Worm (Caenorhabditis elegans) whole organism, L1 larva: ENCODE data around the gene F41H10.5.

Source experiments
- C04F5.9 ChIP-seq: sonication (generic microtip); optimal IDR thresholded peaks from 2 replicates; lab custom pipeline; 2016; ENCODE audit warnings: missing genetic modification characterization, missing compliant biosample characterization
- C16A3.4 ChIP-seq: fragments of 150-350 bp; optimal IDR thresholded peaks from 2 replicates; lab custom pipeline; 2014; ENCODE audit warnings: missing biosample characterization, missing genetic modification characterization
- C34B4.2 ChIP-seq: sonication (generic microtip); optimal IDR thresholded peaks from 2 replicates; lab custom pipeline; 2017; ENCODE audit warnings: mild to moderate bottlenecking, missing genetic modification characterization, missing compliant biosample characterization
- F16B12.6 ChIP-seq: fragments of 150-350 bp; optimal IDR thresholded peaks from 2 replicates; lab custom pipeline; 2014; ENCODE audit warnings: missing biosample characterization, missing genetic modification characterization
- aha-1 ChIP-seq: fragments of 150-350 bp; optimal IDR thresholded peaks from 2 replicates; lab custom pipeline; 2014; ENCODE audit warnings: missing biosample characterization, missing genetic modification characterization
- alr-1 ChIP-seq: fragments of 200-800 bp; sonication (Bioruptor generic); optimal IDR thresholded peaks from 2 replicates; lab custom pipeline; 2018; ENCODE audit warnings: borderline replicate concordance, mild to moderate bottlenecking, missing genetic modification characterization, missing compliant biosample characterization
- blmp-1 ChIP-seq: fragments of 150-350 bp; optimal IDR thresholded peaks from 2 replicates; lab custom pipeline; 2014; ENCODE audit warnings: missing biosample characterization, missing genetic modification characterization
- ceh-88 ChIP-seq: fragments of 200-800 bp; sonication (Bioruptor generic); IDR thresholded peaks from 2 replicates; pipeline ENCODE4 v1.3.6; 2022; ENCODE audit warnings: missing genetic modification characterization, missing compliant biosample characterization
- dpl-1 ChIP-seq, 3 experiments: fragments of 150-350 bp in 2 of 3; sonication (generic microtip) in 1 of 3; optimal IDR thresholded peaks; 2 replicates each; lab custom pipeline; 2014 to 2017; ENCODE audit warnings: missing biosample characterization in 3 of 3, missing genetic modification characterization in 3 of 3, missing genetic modification reagents in 3 of 3
- dsc-1 ChIP-seq: sonication (generic microtip); optimal IDR thresholded peaks from 2 replicates; lab custom pipeline; 2016; ENCODE audit warnings: mild to moderate bottlenecking, missing genetic modification characterization, missing compliant biosample characterization
- efl-1 ChIP-seq, 4 experiments: fragments of 150-350 bp; optimal IDR thresholded peaks in 3 of 4; peaks in 1 of 4; 1 replicate in 1 of 4; 2 replicates in 3 of 4; lab custom pipeline; 2014; ENCODE audit warnings: missing biosample characterization in 2 of 4, missing genetic modification characterization in 2 of 4, missing genetic modification reagents in 2 of 4
- elt-3 ChIP-seq, 6 experiments: fragments of 150-350 bp in 1 of 6; sonication (generic microtip); optimal IDR thresholded peaks; 2 replicates each; lab custom pipeline; 2017 to 2018; ENCODE audit warnings: missing biosample characterization in 6 of 6, missing genetic modification characterization in 6 of 6, inconsistent platforms in 1 of 6
- fkh-10 ChIP-seq: sonication (generic microtip); optimal IDR thresholded peaks from 2 replicates; lab custom pipeline; 2017; ENCODE audit warnings: missing biosample characterization, missing genetic modification reagents, missing genetic modification characterization
- fkh-4 ChIP-seq: sonication (generic microtip); optimal IDR thresholded peaks from 2 replicates; lab custom pipeline; 2016; ENCODE audit warnings: missing compliant biosample characterization, missing genetic modification characterization, borderline replicate concordance
- fkh-8 ChIP-seq: sonication (generic microtip); optimal IDR thresholded peaks from 2 replicates; lab custom pipeline; 2016; ENCODE audit warnings: mild to moderate bottlenecking, missing genetic modification characterization, missing compliant biosample characterization
- fos-1 ChIP-seq: fragments of 150-350 bp; optimal IDR thresholded peaks from 2 replicates; lab custom pipeline; 2014; ENCODE audit warnings: missing biosample characterization, missing genetic modification characterization
- grh-1 ChIP-seq: fragments of 200-800 bp; sonication (Bioruptor generic); IDR thresholded peaks from 2 replicates; pipeline ENCODE4 v1.3.6; 2022; ENCODE audit warnings: missing genetic modification reagents, missing genetic modification characterization, missing compliant biosample characterization
- hlh-4 ChIP-seq: sonication (generic microtip); optimal IDR thresholded peaks from 2 replicates; lab custom pipeline; 2016; ENCODE audit warnings: mild to moderate bottlenecking, missing genetic modification characterization, missing compliant biosample characterization
- irx-1 ChIP-seq: sonication (generic microtip); optimal IDR thresholded peaks from 2 replicates; lab custom pipeline; 2016; ENCODE audit warnings: missing genetic modification characterization, missing compliant biosample characterization
- isw-1 ChIP-seq: fragments of 200-800 bp; sonication (Bioruptor generic); IDR thresholded peaks from 2 replicates; pipeline ENCODE4 v1.3.6; 2022; ENCODE audit warnings: missing genetic modification characterization, missing compliant biosample characterization
- lin-13 ChIP-seq: fragments of 150-350 bp; optimal IDR thresholded peaks from 2 replicates; lab custom pipeline; 2014; ENCODE audit warnings: missing biosample characterization, missing genetic modification reagents, missing genetic modification characterization
- lin-14 ChIP-seq: fragments of 200-800 bp; sonication (Bioruptor generic); optimal IDR thresholded peaks from 2 replicates; lab custom pipeline; 2018; ENCODE audit warnings: mild to moderate bottlenecking, missing genetic modification characterization, moderate library complexity, missing compliant biosample characterization
- lin-35 ChIP-seq, 2 experiments: fragments of 150-350 bp; optimal IDR thresholded peaks; 2 replicates each; lab custom pipeline; 2014; ENCODE audit warnings: missing biosample characterization in 2 of 2, missing genetic modification characterization in 2 of 2, missing genetic modification reagents in 2 of 2
- lsy-2 ChIP-seq, 2 experiments: fragments of 150-350 bp; optimal IDR thresholded peaks; 2 replicates each; lab custom pipeline; 2014; ENCODE audit warnings: missing biosample characterization in 2 of 2, missing genetic modification characterization in 2 of 2
- mep-1 ChIP-seq: fragments of 150-350 bp; optimal IDR thresholded peaks from 2 replicates; lab custom pipeline; 2014; ENCODE audit warnings: missing biosample characterization, missing genetic modification characterization
- nhr-11 ChIP-seq: fragments of 150-350 bp; optimal IDR thresholded peaks from 2 replicates; lab custom pipeline; 2014; ENCODE audit warnings: missing biosample characterization, missing genetic modification characterization
- nhr-19 ChIP-seq: fragments of 200-800 bp; sonication (Bioruptor generic); conservative IDR thresholded peaks from 2 replicates; pipeline ENCODE4 v1.3.6; 2022; ENCODE audit warnings: missing genetic modification characterization, missing compliant biosample characterization
- nhr-237 ChIP-seq: fragments of 150-350 bp; optimal IDR thresholded peaks from 2 replicates; lab custom pipeline; 2014; ENCODE audit warnings: missing biosample characterization, missing genetic modification characterization
- nhr-28 ChIP-seq: fragments of 150-350 bp; optimal IDR thresholded peaks from 2 replicates; lab custom pipeline; 2014; ENCODE audit warnings: missing biosample characterization, missing genetic modification characterization
- nhr-47 ChIP-seq: sonication (generic microtip); optimal IDR thresholded peaks from 2 replicates; lab custom pipeline; 2016; ENCODE audit warnings: mild to moderate bottlenecking, missing genetic modification characterization, moderate library complexity, missing compliant biosample characterization
- nhr-71 ChIP-seq: sonication (generic microtip); optimal IDR thresholded peaks from 2 replicates; lab custom pipeline; 2016; ENCODE audit warnings: mild to moderate bottlenecking, missing genetic modification characterization, moderate library complexity, missing compliant biosample characterization
- nhr-84 ChIP-seq: sonication (generic microtip); optimal IDR thresholded peaks from 2 replicates; lab custom pipeline; 2017; ENCODE audit warnings: missing biosample characterization, missing genetic modification characterization
- nhr-85 ChIP-seq: sonication (generic microtip); peaks from one replicate; lab custom pipeline; 2016; ENCODE audit warnings: missing genetic modification characterization, inconsistent platforms, missing compliant biosample characterization
- nhr-90 ChIP-seq: sonication (generic microtip); optimal IDR thresholded peaks from 2 replicates; lab custom pipeline; 2016; ENCODE audit warnings: mild to moderate bottlenecking, missing genetic modification characterization, missing compliant biosample characterization; ENCODE audit not compliant: poor library complexity
- pag-3 ChIP-seq: sonication (generic microtip); optimal IDR thresholded peaks from 2 replicates; lab custom pipeline; 2017; ENCODE audit warnings: missing genetic modification characterization, mild to moderate bottlenecking, missing compliant biosample characterization, antibody characterized with exemption, borderline replicate concordance; ENCODE audit not compliant: insufficient read depth
- pqm-1 ChIP-seq: sonication (generic microtip); optimal IDR thresholded peaks from 3 replicates; lab custom pipeline; 2017; ENCODE audit warnings: missing biosample characterization, missing genetic modification characterization
- skn-1 ChIP-seq: fragments of 150-350 bp; optimal IDR thresholded peaks from 2 replicates; lab custom pipeline; 2014; ENCODE audit warnings: missing biosample characterization, missing genetic modification characterization
- snu-23 ChIP-seq: sonication (generic microtip); optimal IDR thresholded peaks from 2 replicates; lab custom pipeline; 2016; ENCODE audit warnings: missing genetic modification characterization, missing compliant biosample characterization
- sup-37 ChIP-seq: fragments of 200-800 bp; sonication (Bioruptor generic); optimal IDR thresholded peaks from 2 replicates; lab custom pipeline; 2018; ENCODE audit warnings: mild to moderate bottlenecking, missing genetic modification characterization, missing compliant biosample characterization
- swsn-7 ChIP-seq: sonication (generic microtip); optimal IDR thresholded peaks from 2 replicates; lab custom pipeline; 2016; ENCODE audit warnings: missing genetic modification characterization, missing compliant biosample characterization
- unc-30 ChIP-seq: sonication (generic microtip); optimal IDR thresholded peaks from 2 replicates; lab custom pipeline; 2017; ENCODE audit warnings: missing biosample characterization, missing genetic modification characterization
- unc-62 ChIP-seq: fragments of 150-350 bp; optimal IDR thresholded peaks from 2 replicates; lab custom pipeline; 2014; ENCODE audit warnings: missing biosample characterization, missing genetic modification reagents, missing genetic modification characterization
- unc-86 ChIP-seq: sonication (generic microtip); optimal IDR thresholded peaks from 2 replicates; lab custom pipeline; 2016; ENCODE audit warnings: missing genetic modification characterization, missing compliant biosample characterization
- xbp-1 ChIP-seq: sonication (generic microtip); optimal IDR thresholded peaks from 2 replicates; lab custom pipeline; 2016; ENCODE audit warnings: missing genetic modification characterization, missing compliant biosample characterization

F41H10.5 gene

DNA sequence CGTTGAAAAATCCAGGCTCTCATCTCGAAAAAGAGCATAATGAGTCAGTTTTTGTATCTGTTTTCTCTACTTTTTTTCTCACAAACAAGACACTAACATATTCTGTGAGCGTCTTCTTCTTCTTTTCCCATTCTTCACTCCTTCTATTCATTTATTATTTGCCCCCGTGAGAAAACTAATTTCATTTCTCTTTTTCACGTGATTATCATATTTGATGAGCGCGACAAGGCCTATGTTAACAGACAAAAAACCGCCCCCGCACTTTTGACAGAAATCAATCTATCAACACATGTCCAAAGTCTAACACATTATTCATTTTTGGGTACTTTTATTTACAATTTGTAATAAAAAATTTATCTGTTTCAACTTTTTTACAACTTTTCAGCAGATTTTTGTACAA, 23.1 kb upstream of the F41H10.5 start (continued):
- TF ChIP-seq hlh-4 (tag; lab: Kevin White, UChicago) (no peak), lin-14 (GFP tag; lab: Kevin White, UChicago) (peak; percentile 69), skn-1 (no peak), ceh-88 (GFP tag; lab: Robert Waterston, UW) (no peak)

DNA sequence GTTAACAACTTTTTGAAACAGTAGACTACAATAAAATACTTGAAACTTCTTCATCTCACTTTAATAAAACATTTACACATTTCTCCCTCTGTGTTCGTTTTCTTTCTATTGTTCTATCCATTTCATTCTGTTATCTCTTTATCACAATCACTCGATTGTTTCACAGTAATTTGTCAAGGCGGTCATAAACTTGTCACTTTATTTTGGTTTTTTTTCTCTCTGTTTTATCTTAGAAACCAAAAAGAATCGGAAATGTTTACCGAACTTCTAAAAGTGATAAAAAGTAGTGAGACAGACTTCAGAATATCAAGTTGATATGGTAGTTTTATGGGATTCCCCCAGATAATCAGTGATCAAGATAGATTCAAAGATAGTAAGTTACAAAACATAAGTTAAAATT, 21.5 kb upstream of the F41H10.5 start, which contains the start of gene Y4C6B.2:
Gene Y4C6B.2 (plus strand): TSS at position 320 of the 400 bp plus-strand sequence.
- no peak for TF ChIP-seq fkh-10 (GFP tag; lab: Kevin White, UChicago)
- TF ChIP-seq fkh-8 (tag; lab: Kevin White, UChicago): no peak
- no peak for TF ChIP-seq nhr-237
- no peak for TF ChIP-seq unc-86
- no peak for TF ChIP-seq isw-1 (GFP tag; lab: Robert Waterston, UW)
- no peak for TF ChIP-seq nhr-11 (tag; lab: Kevin White, UChicago)
- no peak for TF ChIP-seq grh-1 (GFP tag; lab: Robert Waterston, UW)
- peak; percentile 15 for TF ChIP-seq lin-14 (GFP tag; lab: Kevin White, UChicago)
- no peak for TF ChIP-seq fos-1 (tag; lab: Kevin White, UChicago)
- peak in 5 of 6 experiments; percentile 8 to 83 (median 11) for TF ChIP-seq elt-3 (tag; optimal IDR thresholded peaks at IDR 0.05; lab: Kevin White, UChicago)
- TF ChIP-seq mep-1 (tag; lab: Kevin White, UChicago): no peak
- TF ChIP-seq nhr-85 (tag; lab: Kevin White, UChicago): peak; percentile 76
- no peak for TF ChIP-seq hlh-4 (tag; lab: Kevin White, UChicago)
- no peak for TF ChIP-seq aha-1 (tag; lab: Kevin White, UChicago)
- TF ChIP-seq nhr-28: no peak
- TF ChIP-seq unc-62 (GFP tag; lab: Kevin White, UChicago): no peak
- TF ChIP-seq snu-23 (GFP tag; lab: Kevin White, UChicago): no peak
- peak in 1 of 2 experiments; percentile 21 for TF ChIP-seq lsy-2 (tag; optimal IDR thresholded peaks at IDR 0.05; lab: Kevin White, UChicago)
- no peak for TF ChIP-seq dsc-1 (tag; lab: Kevin White, UChicago)
- no peak for TF ChIP-seq fkh-4 (tag; lab: Kevin White, UChicago)
- no peak for TF ChIP-seq C34B4.2
- peak; percentile 65 for TF ChIP-seq blmp-1 (tag; lab: Kevin White, UChicago)
- TF ChIP-seq F16B12.6 (tag; lab: Kevin White, UChicago): no peak
- TF ChIP-seq C04F5.9 (tag; lab: Kevin White, UChicago): no peak
- no peak for TF ChIP-seq nhr-84 (tag; lab: Kevin White, UChicago)
- TF ChIP-seq nhr-71 (tag; lab: Kevin White, UChicago): no peak
- no peak for TF ChIP-seq irx-1
- no peak for TF ChIP-seq lin-13 (GFP tag; lab: Kevin White, UChicago)
- TF ChIP-seq nhr-19 (GFP tag; lab: Robert Waterston, UW): no peak
- no peak for TF ChIP-seq sup-37 (GFP tag; lab: Kevin White, UChicago)
- no peak for TF ChIP-seq alr-1 (tag; lab: Kevin White, UChicago)
- no peak for TF ChIP-seq nhr-47 (tag; lab: Kevin White, UChicago)
- no peak for TF ChIP-seq ceh-88 (GFP tag; lab: Robert Waterston, UW)
- TF ChIP-seq swsn-7: no peak
- TF ChIP-seq pqm-1 (tag; lab: Kevin White, UChicago): no peak
- TF ChIP-seq unc-30: no peak

DNA sequence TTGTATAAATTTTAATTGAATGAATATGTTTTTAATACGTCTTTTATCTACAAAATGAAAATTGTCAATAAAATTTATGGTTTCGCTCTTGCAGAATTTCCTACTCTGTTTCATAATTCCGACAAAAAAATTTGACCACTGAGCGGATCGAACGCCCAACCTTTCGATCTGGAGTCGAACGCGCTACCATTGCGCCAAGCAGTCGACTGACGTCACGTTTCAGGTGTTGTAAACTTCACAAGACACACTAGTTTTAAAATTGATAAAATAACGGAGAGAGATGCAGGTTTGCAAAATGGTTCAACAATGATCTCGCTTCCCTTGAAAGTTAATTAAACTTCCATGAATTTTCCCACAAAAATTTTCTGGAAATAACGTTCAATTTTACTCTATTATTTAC, 16.5 kb upstream of the F41H10.5 start:
- TF ChIP-seq dpl-1 (GFP tag; optimal IDR thresholded peaks at IDR 0.05; lab: Kevin White, UChicago) (no peak), snu-23 (GFP tag; lab: Kevin White, UChicago) (peak; percentile 21), nhr-90 (tag; lab: Kevin White, UChicago) (peak; percentile 52), grh-1 (GFP tag; lab: Robert Waterston, UW) (no peak), lsy-2 (tag; optimal IDR thresholded peaks at IDR 0.05; lab: Kevin White, UChicago) (peak in 1 of 2 experiments; percentile 10), nhr-85 (tag; lab: Kevin White, UChicago) (peak; percentile 55), C16A3.4 (tag; lab: Kevin White, UChicago) (no peak), lin-35 (GFP tag; optimal IDR thresholded peaks at IDR 0.05; lab: Kevin White, UChicago) (peak in 1 of 2 experiments; percentile 65), swsn-7 (no peak), pag-3 (tag; lab: Kevin White, UChicago) (no peak), efl-1 (optimal IDR thresholded peaks at IDR 0.05; lab: Kevin White, UChicago) (no peak), efl-1 (GFP tag; optimal IDR thresholded peaks at IDR 0.05 in 1 of 2; lab: Kevin White, UChicago) (peak in 1 of 2 experiments; percentile 34), xbp-1 (tag; lab: Kevin White, UChicago) (peak; percentile 10), nhr-237 (no peak), nhr-71 (tag; lab: Kevin White, UChicago) (peak; percentile 18)
